Worm (Caenorhabditis elegans) whole organism, L1 larva: ENCODE measurements around the gene wapl-1.

Experiments
- C34B4.2 ChIP-seq: sonication (generic microtip); optimal IDR thresholded peaks from 2 replicates; lab custom pipeline; 2017; ENCODE audit warnings: mild to moderate bottlenecking, missing genetic modification characterization, missing compliant biosample characterization
- F16B12.6 ChIP-seq: fragments of 150-350 bp; optimal IDR thresholded peaks from 2 replicates; lab custom pipeline; 2014; ENCODE audit warnings: missing biosample characterization, missing genetic modification characterization
- aha-1 ChIP-seq: fragments of 150-350 bp; optimal IDR thresholded peaks from 2 replicates; lab custom pipeline; 2014; ENCODE audit warnings: missing biosample characterization, missing genetic modification characterization
- alr-1 ChIP-seq: fragments of 200-800 bp; sonication (Bioruptor generic); optimal IDR thresholded peaks from 2 replicates; lab custom pipeline; 2018; ENCODE audit warnings: borderline replicate concordance, mild to moderate bottlenecking, missing genetic modification characterization, missing compliant biosample characterization
- aly-2 ChIP-seq: fragments of 150-350 bp; optimal IDR thresholded peaks from 2 replicates; lab custom pipeline; 2014; ENCODE audit warnings: missing biosample characterization, missing genetic modification characterization
- blmp-1 ChIP-seq: fragments of 150-350 bp; optimal IDR thresholded peaks from 2 replicates; lab custom pipeline; 2014; ENCODE audit warnings: missing biosample characterization, missing genetic modification characterization
- ceh-63 ChIP-seq: fragments of 200-800 bp; sonication (Bioruptor generic); optimal IDR thresholded peaks from 2 replicates; lab custom pipeline; 2018; ENCODE audit warnings: mild to moderate bottlenecking, missing genetic modification characterization, missing compliant biosample characterization
- ceh-8 ChIP-seq: fragments of 200-800 bp; sonication (Bioruptor generic); optimal IDR thresholded peaks from 2 replicates; lab custom pipeline; 2018; ENCODE audit warnings: mild to moderate bottlenecking, missing genetic modification characterization, moderate library complexity, missing compliant biosample characterization
- ceh-90 ChIP-seq: sonication (generic microtip); optimal IDR thresholded peaks from 2 replicates; lab custom pipeline; 2016; ENCODE audit warnings: missing genetic modification characterization, missing compliant biosample characterization
- dsc-1 ChIP-seq: sonication (generic microtip); optimal IDR thresholded peaks from 2 replicates; lab custom pipeline; 2016; ENCODE audit warnings: mild to moderate bottlenecking, missing genetic modification characterization, missing compliant biosample characterization
- efl-1 ChIP-seq, 4 experiments: fragments of 150-350 bp; optimal IDR thresholded peaks in 3 of 4; peaks in 1 of 4; 1 replicate in 1 of 4; 2 replicates in 3 of 4; lab custom pipeline; 2014; ENCODE audit warnings: missing biosample characterization in 2 of 4, missing genetic modification characterization in 2 of 4, missing genetic modification reagents in 2 of 4
- efl-3 ChIP-seq: fragments of 200-800 bp; sonication (Bioruptor generic); optimal IDR thresholded peaks from 2 replicates; lab custom pipeline; 2018; ENCODE audit warnings: mild to moderate bottlenecking, missing genetic modification characterization, missing compliant biosample characterization
- egl-13 ChIP-seq: sonication (generic microtip); optimal IDR thresholded peaks from 2 replicates; lab custom pipeline; 2016; ENCODE audit warnings: missing genotype, missing genetic modification reagents, missing genetic modification characterization, missing compliant biosample characterization
- egl-27 ChIP-seq, 2 experiments: fragments of 150-350 bp in 1 of 2; sonication (generic microtip); optimal IDR thresholded peaks; 3 replicates each; lab custom pipeline; 2017 to 2018; ENCODE audit warnings: missing biosample characterization in 2 of 2, missing genetic modification characterization in 2 of 2, missing genetic modification reagents in 2 of 2
- elt-2 ChIP-seq: sonication (generic microtip); optimal IDR thresholded peaks from 2 replicates; lab custom pipeline; 2016; ENCODE audit warnings: missing genetic modification characterization, mild to moderate bottlenecking, inconsistent platforms, missing compliant biosample characterization, missing genetic modification reagents
- elt-3 ChIP-seq, 6 experiments: fragments of 150-350 bp in 1 of 6; sonication (generic microtip); optimal IDR thresholded peaks; 2 replicates each; lab custom pipeline; 2017 to 2018; ENCODE audit warnings: missing biosample characterization in 6 of 6, missing genetic modification characterization in 6 of 6, inconsistent platforms in 1 of 6
- ets-5 ChIP-seq: fragments of 200-800 bp; sonication (Bioruptor generic); IDR thresholded peaks from 2 replicates; pipeline ENCODE4 v1.3.6; 2022; ENCODE audit warnings: missing genetic modification characterization, missing compliant biosample characterization
- fkh-10 ChIP-seq: sonication (generic microtip); optimal IDR thresholded peaks from 2 replicates; lab custom pipeline; 2017; ENCODE audit warnings: missing biosample characterization, missing genetic modification reagents, missing genetic modification characterization
- fkh-4 ChIP-seq: sonication (generic microtip); optimal IDR thresholded peaks from 2 replicates; lab custom pipeline; 2016; ENCODE audit warnings: missing compliant biosample characterization, missing genetic modification characterization, borderline replicate concordance
- fos-1 ChIP-seq: fragments of 150-350 bp; optimal IDR thresholded peaks from 2 replicates; lab custom pipeline; 2014; ENCODE audit warnings: missing biosample characterization, missing genetic modification characterization
- grh-1 ChIP-seq: fragments of 200-800 bp; sonication (Bioruptor generic); IDR thresholded peaks from 2 replicates; pipeline ENCODE4 v1.3.6; 2022; ENCODE audit warnings: missing genetic modification reagents, missing genetic modification characterization, missing compliant biosample characterization
- hlh-4 ChIP-seq: sonication (generic microtip); optimal IDR thresholded peaks from 2 replicates; lab custom pipeline; 2016; ENCODE audit warnings: mild to moderate bottlenecking, missing genetic modification characterization, missing compliant biosample characterization
- hpl-2 ChIP-seq: fragments of 150-350 bp; optimal IDR thresholded peaks from 2 replicates; lab custom pipeline; 2014; ENCODE audit warnings: missing biosample characterization, missing genetic modification reagents, missing genetic modification characterization
- isw-1 ChIP-seq: fragments of 200-800 bp; sonication (Bioruptor generic); IDR thresholded peaks from 2 replicates; pipeline ENCODE4 v1.3.6; 2022; ENCODE audit warnings: missing genetic modification characterization, missing compliant biosample characterization
- jun-1 ChIP-seq: fragments of 150-350 bp; optimal IDR thresholded peaks from 2 replicates; lab custom pipeline; 2014; ENCODE audit warnings: missing biosample characterization, missing genetic modification reagents, missing genetic modification characterization
- lin-13 ChIP-seq: fragments of 150-350 bp; optimal IDR thresholded peaks from 2 replicates; lab custom pipeline; 2014; ENCODE audit warnings: missing biosample characterization, missing genetic modification reagents, missing genetic modification characterization
- lin-15B ChIP-seq: fragments of 150-350 bp; sonication (generic microtip); optimal IDR thresholded peaks from 3 replicates; lab custom pipeline; 2014; ENCODE audit warnings: missing biosample characterization, missing genetic modification characterization
- lin-35 ChIP-seq, 2 experiments: fragments of 150-350 bp; optimal IDR thresholded peaks; 2 replicates each; lab custom pipeline; 2014; ENCODE audit warnings: missing biosample characterization in 2 of 2, missing genetic modification characterization in 2 of 2, missing genetic modification reagents in 2 of 2
- mdl-1 ChIP-seq, 2 experiments: fragments of 150-350 bp; optimal IDR thresholded peaks; 2 replicates each; lab custom pipeline; 2014 to 2017; ENCODE audit warnings: missing biosample characterization in 2 of 2, missing genetic modification characterization in 2 of 2, inconsistent platforms in 1 of 2
- mef-2 ChIP-seq: fragments of 150-350 bp; optimal IDR thresholded peaks from 2 replicates; lab custom pipeline; 2014; ENCODE audit warnings: missing biosample characterization, missing genetic modification characterization
- mep-1 ChIP-seq: fragments of 150-350 bp; optimal IDR thresholded peaks from 2 replicates; lab custom pipeline; 2014; ENCODE audit warnings: missing biosample characterization, missing genetic modification characterization
- nhr-47 ChIP-seq: sonication (generic microtip); optimal IDR thresholded peaks from 2 replicates; lab custom pipeline; 2016; ENCODE audit warnings: mild to moderate bottlenecking, missing genetic modification characterization, moderate library complexity, missing compliant biosample characterization
- nhr-71 ChIP-seq: sonication (generic microtip); optimal IDR thresholded peaks from 2 replicates; lab custom pipeline; 2016; ENCODE audit warnings: mild to moderate bottlenecking, missing genetic modification characterization, moderate library complexity, missing compliant biosample characterization
- nhr-77 ChIP-seq: fragments of 150-350 bp; optimal IDR thresholded peaks from 2 replicates; lab custom pipeline; 2014; ENCODE audit warnings: missing biosample characterization, missing genetic modification characterization
- nhr-90 ChIP-seq: sonication (generic microtip); optimal IDR thresholded peaks from 2 replicates; lab custom pipeline; 2016; ENCODE audit warnings: mild to moderate bottlenecking, missing genetic modification characterization, missing compliant biosample characterization; ENCODE audit not compliant: poor library complexity
- pax-3 ChIP-seq: fragments of 200-800 bp; sonication (Bioruptor generic); optimal IDR thresholded peaks from 2 replicates; lab custom pipeline; 2018; ENCODE audit warnings: mild to moderate bottlenecking, missing genetic modification characterization, moderate library complexity, missing compliant biosample characterization
- pqm-1 ChIP-seq: sonication (generic microtip); optimal IDR thresholded peaks from 3 replicates; lab custom pipeline; 2017; ENCODE audit warnings: missing biosample characterization, missing genetic modification characterization
- rnt-1 ChIP-seq: sonication (generic microtip); optimal IDR thresholded peaks from 2 replicates; lab custom pipeline; 2016; ENCODE audit warnings: mild to moderate bottlenecking, missing genetic modification characterization, moderate library complexity, missing compliant biosample characterization
- snpc-4 ChIP-seq: fragments of 150-350 bp; optimal IDR thresholded peaks from 2 replicates; lab custom pipeline; 2014; ENCODE audit warnings: missing biosample characterization, missing genetic modification characterization
- sox-4 ChIP-seq: sonication (generic microtip); optimal IDR thresholded peaks from 2 replicates; lab custom pipeline; 2016; ENCODE audit warnings: missing genetic modification characterization, missing compliant biosample characterization
- sptf-1 ChIP-seq: fragments of 150-350 bp; optimal IDR thresholded peaks from 2 replicates; lab custom pipeline; 2014; ENCODE audit warnings: missing biosample characterization, missing genetic modification characterization
- sup-37 ChIP-seq: fragments of 200-800 bp; sonication (Bioruptor generic); optimal IDR thresholded peaks from 2 replicates; lab custom pipeline; 2018; ENCODE audit warnings: mild to moderate bottlenecking, missing genetic modification characterization, missing compliant biosample characterization
- tbx-2 ChIP-seq: sonication (generic microtip); optimal IDR thresholded peaks from 2 replicates; lab custom pipeline; 2016; ENCODE audit warnings: missing genetic modification characterization, missing compliant biosample characterization
- tlp-1 ChIP-seq: fragments of 150-350 bp; optimal IDR thresholded peaks from 2 replicates; lab custom pipeline; 2014; ENCODE audit warnings: missing biosample characterization, missing genetic modification characterization
- unc-130 ChIP-seq: fragments of 150-350 bp; optimal IDR thresholded peaks from 2 replicates; lab custom pipeline; 2017; ENCODE audit warnings: missing biosample characterization, missing genetic modification characterization, inconsistent platforms
- unc-62 ChIP-seq: fragments of 150-350 bp; optimal IDR thresholded peaks from 2 replicates; lab custom pipeline; 2014; ENCODE audit warnings: missing biosample characterization, missing genetic modification reagents, missing genetic modification characterization
- unc-86 ChIP-seq: sonication (generic microtip); optimal IDR thresholded peaks from 2 replicates; lab custom pipeline; 2016; ENCODE audit warnings: missing genetic modification characterization, missing compliant biosample characterization
- unc-98 ChIP-seq: fragments of 200-800 bp; sonication (Bioruptor generic); IDR thresholded peaks from 2 replicates; pipeline ENCODE4 v1.3.6; 2022; ENCODE audit warnings: missing genetic modification characterization, missing compliant biosample characterization
- zip-4 ChIP-seq: fragments of 200-800 bp; sonication (Bioruptor generic); optimal IDR thresholded peaks from 2 replicates; lab custom pipeline; 2018; ENCODE audit warnings: mild to moderate bottlenecking, missing genetic modification characterization, moderate library complexity, missing compliant biosample characterization
- ztf-11 ChIP-seq, 2 experiments: sonication (generic microtip); optimal IDR thresholded peaks; 2 replicates each; lab custom pipeline; 2016 to 2017; ENCODE audit warnings: missing genetic modification characterization in 2 of 2, missing biosample characterization in 1 of 2, missing compliant biosample characterization in 1 of 2
- ztf-4 ChIP-seq: fragments of 150-350 bp; optimal IDR thresholded peaks from 2 replicates; lab custom pipeline; 2014; ENCODE audit warnings: missing biosample characterization, missing genetic modification characterization

The wapl-1 gene

ce11 chrIV:4445711-4446290 lies at the start of gene wapl-1, which contains the start of gene htz-1:
Gene wapl-1 (minus strand): TSS chrIV:4445740.
Gene htz-1 (plus strand): TSS chrIV:4446216.
- TF ChIP-seq mep-1 (peak; percentile 97), ceh-63 (GFP tag; lab: Kevin White, UChicago) (no peak), efl-1 (optimal IDR thresholded peaks at IDR 0.05; lab: Kevin White, UChicago) (peak; percentile 96), efl-1 (GFP tag; optimal IDR thresholded peaks at IDR 0.05 in 1 of 2; lab: Kevin White, UChicago) (peak; percentile 92 to 99), elt-3 (tag; optimal IDR thresholded peaks at IDR 0.05; lab: Kevin White, UChicago) (peak; percentile 43 to 92 (median 80)), alr-1 (no peak), ets-5 (GFP tag; lab: Robert Waterston, UW) (no peak), ceh-8 (peak; percentile 91), nhr-77 (tag; lab: Kevin White, UChicago) (peak; percentile 92), zip-4 (GFP tag; lab: Kevin White, UChicago) (peak; percentile 84), unc-130 (tag; lab: Kevin White, UChicago) (peak; percentile 99), C34B4.2 (tag; lab: Kevin White, UChicago) (no peak), sup-37 (GFP tag; lab: Kevin White, UChicago) (peak; percentile 81), unc-62 (GFP tag; lab: Kevin White, UChicago) (no peak), snpc-4 (peak; percentile 84), aly-2 (tag; lab: Kevin White, UChicago) (peak; percentile 34), jun-1 (tag; lab: Kevin White, UChicago) (peak; percentile 95), lin-15B (tag; lab: Kevin White, UChicago) (peak; percentile 96), mef-2 (tag; lab: Kevin White, UChicago) (peak; percentile 91), aha-1 (tag; lab: Kevin White, UChicago) (peak; percentile 60), ceh-90 (peak; percentile 13), egl-27 (tag; optimal IDR thresholded peaks at IDR 0.05; lab: Kevin White, UChicago) (peak; percentile 51 to 54), tbx-2 (tag; lab: Kevin White, UChicago) (peak; percentile 97), efl-3 (GFP tag; lab: Kevin White, UChicago) (peak; percentile 44), mdl-1 (tag; optimal IDR thresholded peaks at IDR 0.05; lab: Kevin White, UChicago) (peak in 1 of 2 experiments; percentile 94), pax-3 (tag; lab: Kevin White, UChicago) (peak; percentile 95), dsc-1 (peak; percentile 95), elt-2 (tag; lab: Kevin White, UChicago) (peak; percentile 73), ztf-4 (tag; lab: Kevin White, UChicago) (peak; percentile 91), F16B12.6 (tag; lab: Kevin White, UChicago) (peak; percentile 71), rnt-1 (tag; lab: Kevin White, UChicago) (peak; percentile 96), hpl-2 (GFP tag; lab: Kevin White, UChicago) (peak; percentile 87), isw-1 (peak; percentile 97), ztf-11 (tag; optimal IDR thresholded peaks at IDR 0.05; lab: Kevin White, UChicago) (peak in 1 of 2 experiments; percentile 93), tlp-1 (tag; lab: Kevin White, UChicago) (no peak), fos-1 (tag; lab: Kevin White, UChicago) (peak; percentile 92), sptf-1 (tag; lab: Kevin White, UChicago) (no peak), unc-98 (no peak), lin-13 (peak; percentile 98), nhr-71 (tag; lab: Kevin White, UChicago) (peak; percentile 98), sox-4 (tag; lab: Kevin White, UChicago) (peak; percentile 89), fkh-4 (tag; lab: Kevin White, UChicago) (no peak), hlh-4 (tag; lab: Kevin White, UChicago) (no peak), egl-13 (tag; lab: Kevin White, UChicago) (peak; percentile 90), lin-35 (GFP tag; optimal IDR thresholded peaks at IDR 0.05; lab: Kevin White, UChicago) (peak; percentile 96 to 98), fkh-10 (GFP tag; lab: Kevin White, UChicago) (peak; percentile 92), pqm-1 (no peak), unc-86 (tag; lab: Kevin White, UChicago) (peak; percentile 98), grh-1 (peak; percentile 94), nhr-47 (tag; lab: Kevin White, UChicago) (peak; percentile 98), nhr-90 (tag; lab: Kevin White, UChicago) (peak; percentile 95), blmp-1 (tag; lab: Kevin White, UChicago) (peak; percentile 86)
